Worm (Caenorhabditis elegans) whole organism, L3 larva: ENCODE results near the gene srv-26.
A peak's percentile ranks its signal among the peaks of the same experiment; 100 is the strongest.

ENCODE experiments used
- ZK546.5 ChIP-seq: sonication (generic microtip); optimal IDR thresholded peaks from 2 replicates; lab custom pipeline; 2017; ENCODE audit warnings: missing biosample characterization, missing genetic modification characterization
- ama-1 ChIP-seq: fragments of 150-350 bp; optimal IDR thresholded peaks from 2 replicates; lab custom pipeline; 2018
- ceh-28 ChIP-seq: fragments of 150-350 bp; optimal IDR thresholded peaks from 2 replicates; lab custom pipeline; 2014; ENCODE audit warnings: missing biosample characterization, missing genetic modification reagents, missing genetic modification characterization
- ceh-82 ChIP-seq: fragments of 150-350 bp; optimal IDR thresholded peaks from 2 replicates; lab custom pipeline; 2014; ENCODE audit warnings: missing biosample characterization, missing genetic modification characterization
- daf-12 ChIP-seq: fragments of 150-350 bp; optimal IDR thresholded peaks from 2 replicates; lab custom pipeline; 2014; ENCODE audit warnings: missing biosample characterization, missing genetic modification reagents, missing genetic modification characterization
- egl-27 ChIP-seq: sonication (generic microtip); optimal IDR thresholded peaks from 4 replicates; lab custom pipeline; 2017; ENCODE audit warnings: missing biosample characterization, missing genetic modification reagents, missing genetic modification characterization
- egl-5 ChIP-seq: fragments of 150-350 bp; optimal IDR thresholded peaks from 2 replicates; lab custom pipeline; 2017; ENCODE audit warnings: missing biosample characterization, missing genetic modification reagents, missing genetic modification characterization, inconsistent platforms
- elt-1 ChIP-seq: fragments of 150-350 bp; optimal IDR thresholded peaks from 2 replicates; lab custom pipeline; 2014; ENCODE audit warnings: missing biosample characterization, missing genetic modification characterization
- elt-3 ChIP-seq, 3 experiments: fragments of 150-350 bp in 1 of 3; sonication (generic microtip) in 2 of 3; optimal IDR thresholded peaks; 2 replicates in 2 of 3; 4 replicates in 1 of 3; lab custom pipeline; 2014 to 2017; ENCODE audit warnings: missing biosample characterization in 3 of 3, missing genetic modification characterization in 3 of 3
- eor-1 ChIP-seq, 2 experiments: fragments of 150-350 bp; optimal IDR thresholded peaks; 2 replicates each; lab custom pipeline; 2014 to 2018; ENCODE audit warnings: missing biosample characterization in 2 of 2, missing genetic modification characterization in 2 of 2
- fkh-10 ChIP-seq: sonication (generic microtip); optimal IDR thresholded peaks from 2 replicates; lab custom pipeline; 2017; ENCODE audit warnings: missing biosample characterization, missing genetic modification reagents, missing genetic modification characterization
- fkh-2 ChIP-seq: fragments of 150-350 bp; optimal IDR thresholded peaks from 2 replicates; lab custom pipeline; 2014; ENCODE audit warnings: missing biosample characterization, missing genetic modification reagents, missing genetic modification characterization
- fos-1 ChIP-seq: fragments of 150-350 bp; optimal IDR thresholded peaks from 2 replicates; lab custom pipeline; 2014; ENCODE audit warnings: missing biosample characterization, missing genetic modification characterization
- hmg-11 ChIP-seq: sonication (generic microtip); optimal IDR thresholded peaks from 2 replicates; lab custom pipeline; 2016; ENCODE audit warnings: missing genetic modification characterization, missing compliant biosample characterization
- jun-1 ChIP-seq: fragments of 150-350 bp; optimal IDR thresholded peaks from 2 replicates; lab custom pipeline; 2014; ENCODE audit warnings: missing biosample characterization, missing genetic modification reagents, missing genetic modification characterization
- lin-39 ChIP-seq: fragments of 150-350 bp; optimal IDR thresholded peaks from 2 replicates; lab custom pipeline; 2018; ENCODE audit warnings: missing biosample characterization, missing genetic modification reagents, missing genetic modification characterization
- lsy-12 ChIP-seq: sonication (generic microtip); optimal IDR thresholded peaks from 2 replicates; lab custom pipeline; 2016; ENCODE audit warnings: mild to moderate bottlenecking, missing genetic modification characterization, missing compliant biosample characterization
- mdl-1 ChIP-seq: fragments of 150-350 bp; optimal IDR thresholded peaks from 2 replicates; lab custom pipeline; 2014; ENCODE audit warnings: missing biosample characterization, missing genetic modification characterization
- mml-1 ChIP-seq: fragments of 150-350 bp; sonication (generic microtip); optimal IDR thresholded peaks from 3 replicates; lab custom pipeline; 2014; ENCODE audit warnings: missing biosample characterization, missing genetic modification characterization
- nfya-1 ChIP-seq: sonication (generic microtip); optimal IDR thresholded peaks from 2 replicates; lab custom pipeline; 2017; ENCODE audit warnings: missing genetic modification characterization, mild to moderate bottlenecking, missing compliant biosample characterization, antibody characterized with exemption, moderate library complexity; ENCODE audit not compliant: insufficient read depth
- nhr-11 ChIP-seq: fragments of 150-350 bp; optimal IDR thresholded peaks from 2 replicates; lab custom pipeline; 2014; ENCODE audit warnings: missing biosample characterization, missing genetic modification characterization
- nhr-12 ChIP-seq: fragments of 150-350 bp; optimal IDR thresholded peaks from 2 replicates; lab custom pipeline; 2014; ENCODE audit warnings: missing biosample characterization, missing genetic modification characterization
- nhr-28 ChIP-seq: fragments of 150-350 bp; optimal IDR thresholded peaks from 2 replicates; lab custom pipeline; 2014; ENCODE audit warnings: missing biosample characterization, missing genetic modification characterization
- nhr-43 ChIP-seq: sonication (generic microtip); optimal IDR thresholded peaks from 2 replicates; lab custom pipeline; 2016; ENCODE audit warnings: mild to moderate bottlenecking, missing genetic modification characterization, missing compliant biosample characterization; ENCODE audit not compliant: poor library complexity, severe bottlenecking
- nhr-67 ChIP-seq: fragments of 150-350 bp; optimal IDR thresholded peaks from 2 replicates; lab custom pipeline; 2014; ENCODE audit warnings: missing biosample characterization, missing genetic modification characterization
- nhr-76 ChIP-seq: fragments of 150-350 bp; sonication (generic microtip); optimal IDR thresholded peaks from 5 replicates; lab custom pipeline; 2014; ENCODE audit warnings: missing biosample characterization, missing genetic modification characterization
- nhr-77 ChIP-seq: fragments of 150-350 bp; optimal IDR thresholded peaks from 2 replicates; lab custom pipeline; 2014; ENCODE audit warnings: missing biosample characterization, missing genetic modification characterization
- pha-4 ChIP-seq: fragments of 150-350 bp; optimal IDR thresholded peaks from 2 replicates; lab custom pipeline; 2014; ENCODE audit warnings: missing biosample characterization, missing genetic modification reagents, missing genetic modification characterization
- pqm-1 ChIP-seq: fragments of 150-350 bp; optimal IDR thresholded peaks from 2 replicates; lab custom pipeline; 2017; ENCODE audit warnings: missing biosample characterization, missing genetic modification characterization, inconsistent platforms
- sea-2 ChIP-seq: fragments of 150-350 bp; sonication (generic microtip); optimal IDR thresholded peaks from 4 replicates; lab custom pipeline; 2014; ENCODE audit warnings: missing biosample characterization, missing genetic modification reagents, missing genetic modification characterization
- skn-1 ChIP-seq: fragments of 150-350 bp; optimal IDR thresholded peaks from 2 replicates; lab custom pipeline; 2014; ENCODE audit warnings: missing biosample characterization, missing genetic modification characterization
- snpc-4 ChIP-seq: fragments of 150-350 bp; optimal IDR thresholded peaks from 2 replicates; lab custom pipeline; 2014; ENCODE audit warnings: missing biosample characterization, missing genetic modification characterization
- unc-39 ChIP-seq: sonication (generic microtip); optimal IDR thresholded peaks from 4 replicates; lab custom pipeline; 2017; ENCODE audit warnings: missing biosample characterization, missing genetic modification characterization
- zag-1 ChIP-seq: fragments of 150-350 bp; optimal IDR thresholded peaks from 2 replicates; lab custom pipeline; 2014; ENCODE audit warnings: missing biosample characterization, missing genetic modification characterization
- ztf-11 ChIP-seq: fragments of 150-350 bp; optimal IDR thresholded peaks from 2 replicates; lab custom pipeline; 2014; ENCODE audit warnings: missing biosample characterization, missing genetic modification characterization

srv-26 gene

ce11 chrIV:6303642-6304041 lies 2.0 kb upstream of the srv-26 start, which contains the start of gene srv-25:
Gene srv-25 (minus strand): TSS chrIV:6303742.
- TF ChIP-seq nhr-67 (tag; lab: Kevin White, UChicago) (no peak), nhr-43 (tag; lab: Kevin White, UChicago) (no peak), nhr-12 (no peak), skn-1 (tag; lab: Kevin White, UChicago) (no peak), pha-4 (no peak), ceh-28 (tag; lab: Kevin White, UChicago) (no peak), nhr-11 (no peak), ZK546.5 (tag; lab: Kevin White, UChicago) (no peak), ama-1 (lab: Kevin White, UChicago) (no peak), zag-1 (tag; lab: Kevin White, UChicago) (no peak), mdl-1 (tag; lab: Kevin White, UChicago) (no peak), mml-1 (tag; lab: Kevin White, UChicago) (no peak)

DNA sequence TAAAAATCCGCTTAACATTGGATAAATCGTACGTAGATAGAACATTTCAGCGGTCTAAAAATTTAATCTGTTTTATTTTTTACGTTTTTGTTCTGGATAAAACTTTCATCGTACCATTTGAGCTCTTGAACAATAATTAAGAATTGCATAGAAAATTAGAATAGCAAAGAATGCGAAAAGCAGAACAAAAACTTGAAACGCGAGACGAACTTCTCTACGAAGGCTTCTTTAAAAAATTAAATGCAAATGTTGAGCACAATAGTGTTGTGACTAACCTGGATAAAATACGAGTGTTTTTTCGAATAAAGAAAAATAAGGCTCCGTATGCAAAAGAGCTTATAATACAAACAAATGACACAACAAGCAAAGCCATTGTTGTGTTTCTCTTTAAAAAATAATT lies 2.1 kb downstream of the srv-26 start:
- TF ChIP-seq ceh-28 (tag; lab: Kevin White, UChicago): no peak
- no peak for TF ChIP-seq egl-27 (tag; lab: Kevin White, UChicago)
- no peak for TF ChIP-seq egl-5
- TF ChIP-seq ceh-82 (tag; lab: Kevin White, UChicago): no peak
- TF ChIP-seq nfya-1 (tag; lab: Kevin White, UChicago): no peak
- TF ChIP-seq nhr-67 (tag; lab: Kevin White, UChicago): no peak
- no peak for TF ChIP-seq daf-12 (tag; lab: Kevin White, UChicago)
- no peak for TF ChIP-seq hmg-11 (tag; lab: Kevin White, UChicago)
- TF ChIP-seq eor-1 (tag; optimal IDR thresholded peaks at IDR 0.05; lab: Kevin White, UChicago): no peak
- TF ChIP-seq nhr-12: no peak

DNA sequence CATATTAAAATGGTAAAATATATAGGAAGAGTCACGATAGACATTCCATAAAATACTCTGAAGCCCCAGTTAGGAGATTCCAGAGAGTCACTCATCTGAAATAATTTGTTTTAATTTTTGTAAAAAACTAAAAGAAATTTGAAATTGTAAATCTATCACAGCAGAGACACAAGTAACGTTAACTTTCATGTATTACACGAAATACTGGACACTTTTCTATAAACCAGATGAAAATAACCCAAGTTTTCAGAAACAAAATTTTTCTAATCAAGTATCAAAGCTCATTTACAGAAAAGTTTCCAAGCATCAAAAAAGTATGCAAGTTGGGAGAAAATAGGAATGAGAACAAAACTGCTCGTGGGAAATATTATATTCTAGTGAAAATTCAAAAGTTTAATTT lies 3.4 kb downstream of the srv-26 start, which contains the start of gene srv-27:
Gene srv-27 (minus strand): TSS at position 101 of the 400 bp plus-strand sequence.
- TF ChIP-seq elt-1 (tag; lab: Kevin White, UChicago) (no peak), mml-1 (tag; lab: Kevin White, UChicago) (no peak), nhr-43 (tag; lab: Kevin White, UChicago) (no peak)
- TF ChIP-seq, all 47 proteins: peak for 0

ce11 chrIV:6294081-6294480 lies 7.6 kb downstream of the srv-26 start, which contains the start of gene hil-2:
Gene hil-2 (plus strand): TSS chrIV:6294240.
- TF ChIP-seq lin-39 (tag; lab: Kevin White, UChicago) (peak; percentile 23), snpc-4 (tag; lab: Kevin White, UChicago) (no peak)

- TF ChIP-seq ceh-82 (tag; lab: Kevin White, UChicago) (no peak), fos-1 (tag; lab: Kevin White, UChicago) (no peak), mdl-1 (tag; lab: Kevin White, UChicago) (no peak), pqm-1 (no peak), fkh-10 (GFP tag; lab: Kevin White, UChicago) (no peak), fkh-2 (tag; lab: Kevin White, UChicago) (no peak), zag-1 (tag; lab: Kevin White, UChicago) (no peak), elt-3 (tag; optimal IDR thresholded peaks at IDR 0.05; lab: Kevin White, UChicago) (no peak), mml-1 (tag; lab: Kevin White, UChicago) (no peak), egl-5 (no peak), lsy-12 (tag; lab: Kevin White, UChicago) (no peak)
Observed at ce11 chrIV:6290741-6291140, 10.9 kb downstream of the srv-26 start, which contains the start of gene srv-24. Gene srv-24 (minus strand): TSS chrIV:6290841.

DNA sequence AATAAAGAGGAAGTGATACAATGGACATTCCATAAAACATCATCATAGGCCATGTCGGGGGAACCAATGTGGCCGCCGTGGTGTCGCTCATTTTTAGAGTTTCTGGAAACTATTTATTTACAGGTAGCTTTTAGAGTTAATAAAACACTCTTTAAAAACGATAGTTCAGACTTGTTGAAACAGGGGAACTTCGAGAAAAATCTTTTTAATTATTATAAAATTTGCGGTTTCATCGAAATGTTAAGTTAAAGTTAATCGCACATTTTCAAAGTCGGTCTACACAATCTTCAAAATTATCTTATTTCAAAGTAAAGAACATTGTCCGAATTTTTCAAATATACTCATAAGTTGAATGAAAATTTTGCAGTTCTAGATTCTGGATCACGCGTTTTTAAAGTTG lies 17.4 kb downstream of the srv-26 start, which contains the start of gene ops-1:
Gene ops-1 (minus strand): TSS at position 101 of the 400 bp plus-strand sequence.
- TF ChIP-seq hmg-11 (tag; lab: Kevin White, UChicago) (no peak), jun-1 (tag; lab: Kevin White, UChicago) (no peak), mdl-1 (tag; lab: Kevin White, UChicago) (no peak), pha-4 (no peak), nhr-11 (no peak), nhr-28 (no peak), elt-3 (tag; optimal IDR thresholded peaks at IDR 0.05; lab: Kevin White, UChicago) (no peak), lin-39 (tag; lab: Kevin White, UChicago) (no peak), ceh-28 (tag; lab: Kevin White, UChicago) (no peak), unc-39 (tag; lab: Kevin White, UChicago) (no peak), fkh-2 (tag; lab: Kevin White, UChicago) (no peak), nhr-76 (no peak), ztf-11 (tag; lab: Kevin White, UChicago) (no peak), egl-27 (tag; lab: Kevin White, UChicago) (no peak), nhr-77 (tag; lab: Kevin White, UChicago) (no peak), eor-1 (tag; optimal IDR thresholded peaks at IDR 0.05; lab: Kevin White, UChicago) (no peak), ceh-82 (tag; lab: Kevin White, UChicago) (no peak), egl-5 (no peak), lsy-12 (tag; lab: Kevin White, UChicago) (no peak), sea-2 (GFP tag; lab: Kevin White, UChicago) (no peak)
